Fruit fly (Drosophila melanogaster) whole organism, pupa: ENCODE results near the gene Ir94c.
A peak's percentile ranks its signal among the peaks of the same experiment; 100 is the strongest.

Experiments
- CG12605 ChIP-seq: fragments of 200-800 bp; sonication (Bioruptor generic); IDR thresholded peaks from 2 replicates; pipeline ENCODE4 v1.3.6; 2022; ENCODE audit warnings: missing biosample characterization, missing genetic modification characterization
- CG14655 ChIP-seq: fragments of 200-800 bp; sonication (Bioruptor generic); optimal IDR thresholded peaks from 3 replicates; lab custom pipeline; 2017; ENCODE audit warnings: mild to moderate bottlenecking, missing biosample characterization, missing genetic modification reagents, missing genetic modification characterization
- CG32121 ChIP-seq: fragments of 200-800 bp; sonication (Bioruptor generic); IDR thresholded peaks from 2 replicates; pipeline ENCODE4 v1.3.6; 2022; ENCODE audit warnings: missing biosample characterization, missing genetic modification characterization
- CG4496 ChIP-seq: fragments of 200-800 bp; sonication (Bioruptor generic); IDR thresholded peaks from 3 replicates; pipeline ENCODE4 v1.3.6; 2022; ENCODE audit warnings: missing biosample characterization, missing genetic modification characterization
- CG8301 ChIP-seq: fragments of 200-800 bp; sonication (Bioruptor generic); optimal IDR thresholded peaks from 2 replicates; lab custom pipeline; 2018; ENCODE audit warnings: missing biosample characterization, mild to moderate bottlenecking, missing genetic modification characterization
- EcR ChIP-seq: fragments of 200-800 bp; sonication (Bioruptor generic); optimal IDR thresholded peaks from 3 replicates; lab custom pipeline; 2019; ENCODE audit warnings: missing biosample characterization, missing genetic modification characterization, mild to moderate bottlenecking, moderate library complexity, missing genetic modification reagents
- Pif1A ChIP-seq: fragments of 200-800 bp; sonication (Bioruptor generic); optimal IDR thresholded peaks from 3 replicates; lab custom pipeline; 2016; ENCODE audit warnings: missing biosample characterization, missing genetic modification characterization
- Pif1B ChIP-seq: fragments of 200-800 bp; sonication (Bioruptor generic); optimal IDR thresholded peaks from 3 replicates; lab custom pipeline; 2016; ENCODE audit warnings: missing biosample characterization, missing genetic modification characterization
- Snoo ChIP-seq: fragments of 200-800 bp; sonication (Bioruptor generic); optimal IDR thresholded peaks from 3 replicates; lab custom pipeline; 2017; ENCODE audit warnings: missing biosample characterization, mild to moderate bottlenecking, missing genetic modification characterization, inconsistent platforms
- gl ChIP-seq: fragments of 200-800 bp; sonication (Bioruptor generic); optimal IDR thresholded peaks from 2 replicates; lab custom pipeline; 2018; ENCODE audit warnings: missing biosample characterization, mild to moderate bottlenecking, missing genetic modification characterization
- rn ChIP-seq: fragments of 200-800 bp; sonication (Bioruptor generic); IDR thresholded peaks from 2 replicates; pipeline ENCODE4 v1.3.6; 2022; ENCODE audit warnings: missing biosample characterization, missing genetic modification characterization

dm6 chr3R:22145425-22146411, 26.5 kb upstream of the Ir94c start:
- peak; percentile 74 for TF ChIP-seq CG14655
- peak; percentile 73 for TF ChIP-seq rn (GFP tag; lab: Robert Waterston, UW)
- peak; percentile 63 for TF ChIP-seq Pif1A (GFP tag; lab: Kevin White, UChicago)
- TF ChIP-seq Pif1B (GFP tag; lab: Kevin White, UChicago): peak; percentile 58
- TF ChIP-seq CG8301 (tag; lab: Kevin White, UChicago): peak; percentile 71
- TF ChIP-seq CG12605 (GFP tag; lab: Robert Waterston, UW): peak; percentile 27; the same call in 1 of the 2 replicates
- peak; percentile 83 for TF ChIP-seq CG32121 (GFP tag; lab: Robert Waterston, UW)
- no peak for TF ChIP-seq gl
- TF ChIP-seq CG4496 (GFP tag; lab: Robert Waterston, UW): no peak
- no peak for TF ChIP-seq Snoo
- no peak for TF ChIP-seq EcR
